Fruit fly (Drosophila melanogaster): ENCODE measurements around the gene Hsp60B.

- TF ChIP-seq CG15710 (tag; optimal IDR thresholded peaks at IDR 0.05) (no peak), CG17806 (tag; optimal IDR thresholded peaks at IDR 0.05) (no peak), CG32121 (GFP tag; IDR thresholded peaks at IDR 0.05) (no peak), CG4496 (GFP tag; IDR thresholded peaks at IDR 0.05) (no peak)
These were observed 3.9 kb downstream of the Hsp60B start for dm6 chr2L:732105-732504.

All from whole organism, pupa.